Worm (Caenorhabditis elegans): Measurements from ENCODE around the gene F55G7.1.
"Not testable (repeated sequence)": the region's sequence is repeated elsewhere in the genome, so short reads cannot be mapped to it uniquely, and the experiment has no call there.

F55G7.1 gene

ce11 chrX:11961103-11961502 is 36.9 kb downstream of the F55G7.1 start, which contains the start of gene C49F5.13:
C49F5.13 (plus strand) TSS chrX:11961403.
- not testable (repeated sequence) for TF ChIP-seq spr-1 (tag; optimal IDR thresholded peaks at IDR 0.05); lin-38 (GFP tag; IDR thresholded peaks at IDR 0.05); egl-27 (tag; optimal IDR thresholded peaks at IDR 0.05)

ce11 chrX:11962050-11962788 is 38.0 kb downstream of the F55G7.1 start:
- TF ChIP-seq dmd-6 (GFP tag; IDR thresholded peaks at IDR 0.05), result peak; percentile 81
- TF ChIP-seq pqm-1 (tag; optimal IDR thresholded peaks at IDR 0.05), result peak; percentile 33
- no peak for TF ChIP-seq F44E2.7 (GFP tag; IDR thresholded peaks at IDR 0.05)
- TF ChIP-seq ceh-82 (tag; optimal IDR thresholded peaks at IDR 0.05), result no peak
- peak; percentile 75; the same call in 1 of the 2 replicates for TF ChIP-seq nhr-41 (GFP tag; IDR thresholded peaks at IDR 0.05)
- 0 out of 2 replicates have a peak, but pooled peaks have one; percentile 9 for TF ChIP-seq pha-4 (GFP tag; IDR thresholded peaks at IDR 0.05)
- TF ChIP-seq pha-4 (tag; optimal IDR thresholded peaks at IDR 0.05), result no peak
- no peak for TF ChIP-seq T20F7.1 (GFP tag; optimal IDR thresholded peaks at IDR 0.05)
- TF ChIP-seq mdl-1 (tag; optimal IDR thresholded peaks at IDR 0.05), result peak in 1 of 2 experiments; percentile 35
- TF ChIP-seq ceh-28 (tag; optimal IDR thresholded peaks at IDR 0.05), result no peak
- peak; percentile 39 for TF ChIP-seq mxl-3 (GFP tag; optimal IDR thresholded peaks at IDR 0.05)
- no peak for TF ChIP-seq daf-16 (GFP tag; optimal IDR thresholded peaks at IDR 0.05)
- peak; percentile 74 for TF ChIP-seq daf-16 (tag; optimal IDR thresholded peaks at IDR 0.05)
- 0 out of 2 replicates have a peak, but pooled peaks have one; percentile 39 for TF ChIP-seq lin-1 (GFP tag; IDR thresholded peaks at IDR 0.05)
- no peak for TF ChIP-seq ama-1 (optimal IDR thresholded peaks at IDR 0.05)
- no peak for TF ChIP-seq nhr-6 (tag; optimal IDR thresholded peaks at IDR 0.05)
- TF ChIP-seq spr-1 (tag; optimal IDR thresholded peaks at IDR 0.05), result no peak
- no peak for TF ChIP-seq mes-2 (tag; optimal IDR thresholded peaks at IDR 0.05; ENCODE audit: poor library complexity, severe bottlenecking)
- TF ChIP-seq D1046.2 (GFP tag; IDR thresholded peaks at IDR 0.05), result no peak
- no peak for TF ChIP-seq Y105C5A.15 (GFP tag; IDR thresholded peaks at IDR 0.05)
- no peak for TF ChIP-seq hmg-1.1 (GFP tag; IDR thresholded peaks at IDR 0.05)
- TF ChIP-seq madf-9 (GFP tag; conservative IDR thresholded peaks at IDR 0.05), result 0 out of 2 replicates have a peak, but pooled peaks have one; percentile 4
- no peak for TF ChIP-seq gei-8 (GFP tag; optimal IDR thresholded peaks at IDR 0.05)
- TF ChIP-seq unc-39 (tag; optimal IDR thresholded peaks at IDR 0.05), result no peak
- no peak for TF ChIP-seq Y5F2A.4 (GFP tag; optimal IDR thresholded peaks at IDR 0.05)
- TF ChIP-seq mep-1 (tag; optimal IDR thresholded peaks at IDR 0.05), result no peak
- TF ChIP-seq zfp-2 (tag; optimal IDR thresholded peaks at IDR 0.05), result no peak
- TF ChIP-seq ces-1 (GFP tag; optimal IDR thresholded peaks at IDR 0.05), result no peak
- TF ChIP-seq unc-62 (GFP tag; optimal IDR thresholded peaks at IDR 0.05 in 1 of 2), result no peak
- no peak for TF ChIP-seq unc-62 (tag; optimal IDR thresholded peaks at IDR 0.05)
- TF ChIP-seq lin-13 (GFP tag; optimal IDR thresholded peaks at IDR 0.05), result no peak
- no peak for TF ChIP-seq ceh-62 (tag; optimal IDR thresholded peaks at IDR 0.05)
- no peak for TF ChIP-seq nhr-111 (GFP tag; optimal IDR thresholded peaks at IDR 0.05)
- 0 out of 2 replicates have a peak, but pooled peaks have one; percentile 6 for TF ChIP-seq saeg-2 (GFP tag; IDR thresholded peaks at IDR 0.05)
- TF ChIP-seq dpl-1 (GFP tag; optimal IDR thresholded peaks at IDR 0.05), result no peak
- TF ChIP-seq nhr-237 (tag; optimal IDR thresholded peaks at IDR 0.05), result no peak
- no peak for TF ChIP-seq lir-3 (tag; optimal IDR thresholded peaks at IDR 0.05)
- TF ChIP-seq lin-38 (GFP tag; IDR thresholded peaks at IDR 0.05), result no peak
- TF ChIP-seq nhr-76 (tag; optimal IDR thresholded peaks at IDR 0.05), result no peak
- TF ChIP-seq dmd-9 (GFP tag; IDR thresholded peaks at IDR 0.05), result no peak
- peak; percentile 96 for TF ChIP-seq nhr-28 (tag; optimal IDR thresholded peaks at IDR 0.05)
- no peak for TF ChIP-seq daf-19 (GFP tag; conservative IDR thresholded peaks at IDR 0.05)
- no peak for TF ChIP-seq daf-8 (GFP tag; IDR thresholded peaks at IDR 0.05)
- no peak for TF ChIP-seq nhr-77 (tag; optimal IDR thresholded peaks at IDR 0.05)
- no peak for TF ChIP-seq F49E8.2 (tag; optimal IDR thresholded peaks at IDR 0.05; ENCODE audit: borderline replicate concordance)
- TF ChIP-seq unc-130 (GFP tag; optimal IDR thresholded peaks at IDR 0.05), result no peak
- peak; percentile 86 for TF ChIP-seq hlh-11 (tag; optimal IDR thresholded peaks at IDR 0.05)
- TF ChIP-seq lin-15B (tag; optimal IDR thresholded peaks at IDR 0.05), result no peak
